Fruit fly (Drosophila melanogaster): ENCODE results near the gene Pka-R1.

Pka-R1 gene

dm6 chr3L:20778224-20779063 lies 37.5 kb upstream of the Pka-R1 start, which contains the start of the genes Pex16 and Pex14 (continued):
- TF ChIP-seq CG6654 (GFP tag; optimal IDR thresholded peaks at IDR 0.05) (no peak), CG13296 (GFP tag; optimal IDR thresholded peaks at IDR 0.05) (peak; percentile 45), CG6791 (GFP tag; IDR thresholded peaks at IDR 0.05; ENCODE audit: partially characterized antibody) (no peak), H15 (GFP tag; IDR thresholded peaks at IDR 0.05) (0 out of 3 replicates have a peak, but pooled peaks have one; percentile 52), prd (optimal IDR thresholded peaks at IDR 0.05) (no peak), prd (GFP tag; IDR thresholded peaks at IDR 0.05) (peak; percentile 83), Aef1 (GFP tag; IDR thresholded peaks at IDR 0.05) (peak; percentile 67), Dek (tag; optimal IDR thresholded peaks at IDR 0.05) (no peak), CG31224 (GFP tag; IDR thresholded peaks at IDR 0.05) (peak; percentile 48), ind (GFP tag; optimal IDR thresholded peaks at IDR 0.05) (peak; percentile 81), seq (GFP tag; IDR thresholded peaks at IDR 0.05) (0 out of 2 replicates have a peak, but pooled peaks have one; percentile 10), BtbVII (GFP tag; optimal IDR thresholded peaks at IDR 0.05) (no peak), NFAT (GFP tag; IDR thresholded peaks at IDR 0.05) (peak; percentile 76), zen (tag; optimal IDR thresholded peaks at IDR 0.05) (peak; percentile 49), HLH3B (GFP tag; IDR thresholded peaks at IDR 0.05) (peak; percentile 70), Bdp1 (GFP tag; optimal IDR thresholded peaks at IDR 0.05) (peak; percentile 31), CG34376 (GFP tag; optimal IDR thresholded peaks at IDR 0.05) (no peak), CG11093 (GFP tag; IDR thresholded peaks at IDR 0.05) (peak; percentile 45; the same call in 1 of the 3 replicates), ttk (GFP tag; IDR thresholded peaks at IDR 0.05) (peak; percentile 73), CG6254 (GFP tag; optimal IDR thresholded peaks at IDR 0.05) (no peak), CG10147 (GFP tag; optimal IDR thresholded peaks at IDR 0.05) (no peak), zen2 (GFP tag; IDR thresholded peaks at IDR 0.05; ENCODE audit: partially characterized antibody) (no peak), CG15479 (GFP tag; optimal IDR thresholded peaks at IDR 0.05) (no peak), Chrac-16 (GFP tag; optimal IDR thresholded peaks at IDR 0.05) (peak; percentile 82), CG9932 (GFP tag; IDR thresholded peaks at IDR 0.05) (peak; percentile 85), ham (GFP tag; IDR thresholded peaks at IDR 0.05) (no peak), CG5953 (GFP tag; IDR thresholded peaks at IDR 0.05) (peak; percentile 62), CG14965 (GFP tag; optimal IDR thresholded peaks at IDR 0.05; ENCODE audit: borderline replicate concordance) (no peak), Nf-YA (GFP tag; IDR thresholded peaks at IDR 0.05) (no peak), CG3838 (GFP tag; optimal IDR thresholded peaks at IDR 0.05) (peak; percentile 26), sqz (GFP tag; optimal IDR thresholded peaks at IDR 0.05) (no peak), CG11723 (GFP tag; optimal IDR thresholded peaks at IDR 0.05) (peak; percentile 30), CG18599 (GFP tag; optimal IDR thresholded peaks at IDR 0.05) (peak; percentile 46), Meics (GFP tag; optimal IDR thresholded peaks at IDR 0.05) (peak; percentile 74), CG2678 (tag; optimal IDR thresholded peaks at IDR 0.05) (peak; percentile 70), CG13123 (GFP tag; optimal IDR thresholded peaks at IDR 0.05) (peak; percentile 37), Ravus (GFP tag; IDR thresholded peaks at IDR 0.05) (no peak; the same call in 1 of the 2 replicates), CG4360 (GFP tag; IDR thresholded peaks at IDR 0.05) (no peak), CG12299 (tag; optimal IDR thresholded peaks at IDR 0.05) (no peak), CG3163 (GFP tag; optimal IDR thresholded peaks at IDR 0.05) (peak; percentile 36), crol (GFP tag; IDR thresholded peaks at IDR 0.05) (no peak), CG10565 (GFP tag; optimal IDR thresholded peaks at IDR 0.05) (no peak), CG18764 (GFP tag; optimal IDR thresholded peaks at IDR 0.05) (peak; percentile 41), CG10431 (GFP tag; optimal IDR thresholded peaks at IDR 0.05) (no peak), Hr3 (GFP tag; optimal IDR thresholded peaks at IDR 0.05) (peak; percentile 73), Spps (tag; optimal IDR thresholded peaks at IDR 0.05) (peak; percentile 28), nerfin-2 (GFP tag; IDR thresholded peaks at IDR 0.05; ENCODE audit: partially characterized antibody) (no peak), Rx (GFP tag; IDR thresholded peaks at IDR 0.05) (peak; percentile 41; the same call in 1 of the 2 replicates), croc (GFP tag; conservative IDR thresholded peaks at IDR 0.05) (peak; percentile 38; the same call in 1 of the 3 replicates)
